Comparison of ENCODE assay signal across 4 fruit fly cellular contexts in the genomic region with DNA sequence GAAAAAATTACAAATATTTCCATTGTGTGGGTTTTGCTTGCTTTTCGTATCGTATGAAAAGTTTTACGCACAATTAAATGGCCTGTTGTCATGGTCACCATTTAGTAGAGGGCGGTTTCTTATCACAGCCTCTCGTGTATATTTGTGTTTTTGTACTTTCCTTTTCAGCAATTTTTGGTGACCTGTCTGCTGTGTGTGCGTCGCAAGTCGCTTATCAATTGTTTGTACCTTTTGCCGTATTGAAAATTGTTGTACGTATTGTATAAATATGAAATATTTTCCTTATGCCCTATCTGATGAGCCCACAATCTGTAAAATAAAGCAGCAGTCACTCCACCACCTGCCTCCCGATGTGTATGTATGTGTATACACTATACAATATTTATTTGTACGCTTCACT.
A peak's percentile ranks its signal among the peaks of the same experiment; 100 is the strongest.
TF ChIP-seq lines count a peak whose summit lies in the region.

No protein-coding gene starts in this region.

- TF ChIP-seq CTCF in whole organism, embryonic (GFP tag; optimal IDR thresholded peaks at IDR 0.05; lab: Kevin White, UChicago) = no peak

TF ChIP-seq in whole organism, embryonic, 481 proteins besides CTCF, POLR2A, EP300 and RAD21 (continues in another document):
- TF ChIP-seq exex (tag; optimal IDR thresholded peaks at IDR 0.05; lab: Kevin White, UChicago) (no peak), Doc3 (GFP tag; IDR thresholded peaks at IDR 0.05; lab: Robert Waterston, UW; ENCODE audit: partially characterized antibody) (no peak), Hmr (GFP tag; optimal IDR thresholded peaks at IDR 0.05; lab: Kevin White, UChicago) (no peak), croc (GFP tag; conservative IDR thresholded peaks at IDR 0.05; lab: Robert Waterston, UW) (no peak), CG8478 (optimal IDR thresholded peaks at IDR 0.05; lab: Kevin White, UChicago) (no peak), bsh (GFP tag; optimal IDR thresholded peaks at IDR 0.05; lab: Kevin White, UChicago) (peak in 1 of 2 experiments; percentile 3), Spps (tag; optimal IDR thresholded peaks at IDR 0.05; lab: Kevin White, UChicago) (peak; percentile 16), crc (GFP tag; optimal IDR thresholded peaks at IDR 0.05; lab: Kevin White, UChicago) (no peak), CG3281 (GFP tag; optimal IDR thresholded peaks at IDR 0.05; lab: Kevin White, UChicago) (peak; percentile 5), CG3847 (GFP tag; IDR thresholded peaks at IDR 0.05; lab: Robert Waterston, UW) (no peak), CG4730 (GFP tag; IDR thresholded peaks at IDR 0.05; lab: Robert Waterston, UW) (no peak), sens (GFP tag; lab: Kevin White, UChicago) (no peak), Med (GFP tag; lab: Kevin White, UChicago) (peak; percentile 12), C15 (GFP tag; IDR thresholded peaks at IDR 0.05; lab: Robert Waterston, UW) (no peak), Oli (tag; optimal IDR thresholded peaks at IDR 0.05; lab: Kevin White, UChicago) (no peak), phol (tag; optimal IDR thresholded peaks at IDR 0.05; lab: Kevin White, UChicago) (no peak), chm (GFP tag; IDR thresholded peaks at IDR 0.05; lab: Robert Waterston, UW) (peak; percentile 38; the same call in 1 of the 2 replicates), Tbp (GFP tag; optimal IDR thresholded peaks at IDR 0.05; lab: Kevin White, UChicago) (no peak), yki (optimal IDR thresholded peaks at IDR 0.05; lab: Kevin White, UChicago) (no peak), da (GFP tag; optimal IDR thresholded peaks at IDR 0.05; lab: Kevin White, UChicago) (no peak), CG10267 (tag; optimal IDR thresholded peaks at IDR 0.05; lab: Kevin White, UChicago) (no peak), CG14014 (GFP tag; IDR thresholded peaks at IDR 0.05; lab: Robert Waterston, UW) (no peak), unpg (GFP tag; optimal IDR thresholded peaks at IDR 0.05; lab: Kevin White, UChicago) (no peak)

TF ChIP-seq in whole organism, prepupa, 60 proteins besides CTCF, POLR2A, EP300 and RAD21:
- TF ChIP-seq Eip93F (GFP tag; optimal IDR thresholded peaks at IDR 0.05; lab: Kevin White, UChicago) = no peak
- TF ChIP-seq OdsH (GFP tag; optimal IDR thresholded peaks at IDR 0.05; lab: Kevin White, UChicago) = no peak
- no peak for TF ChIP-seq dsx (GFP tag; optimal IDR thresholded peaks at IDR 0.05; lab: Kevin White, UChicago; ENCODE audit: poor library complexity, severe bottlenecking)
- peak; percentile 13 for TF ChIP-seq CG8632 (GFP tag; optimal IDR thresholded peaks at IDR 0.05; lab: Kevin White, UChicago)
- TF ChIP-seq fkh (GFP tag; optimal IDR thresholded peaks at IDR 0.05; lab: Kevin White, UChicago) = peak; percentile 59
- no peak for TF ChIP-seq CG34406 (GFP tag; optimal IDR thresholded peaks at IDR 0.05; lab: Kevin White, UChicago)
- no peak for TF ChIP-seq Smox (GFP tag; optimal IDR thresholded peaks at IDR 0.05; lab: Kevin White, UChicago)
- TF ChIP-seq lz (GFP tag; optimal IDR thresholded peaks at IDR 0.05; lab: Kevin White, UChicago) = no peak
- TF ChIP-seq CG6163 (GFP tag; IDR thresholded peaks at IDR 0.05; lab: Robert Waterston, UW) = 0 out of 3 replicates have a peak, but pooled peaks have one; percentile 22
- TF ChIP-seq CG11902 (GFP tag; optimal IDR thresholded peaks at IDR 0.05; lab: Kevin White, UChicago) = no peak
- peak; percentile 47 for TF ChIP-seq Eip78C (GFP tag; lab: Kevin White, UChicago)
- TF ChIP-seq Lpt (GFP tag; optimal IDR thresholded peaks at IDR 0.05; lab: Kevin White, UChicago) = no peak
- TF ChIP-seq CG15336 (GFP tag; IDR thresholded peaks at IDR 0.05; lab: Robert Waterston, UW) = no peak
- TF ChIP-seq svp (GFP tag; lab: Kevin White, UChicago) = peak; percentile 92
- peak in 1 of 2 experiments; percentile 38 for TF ChIP-seq ss (GFP tag; optimal IDR thresholded peaks at IDR 0.05; lab: Kevin White, UChicago)
- TF ChIP-seq CG11294 (GFP tag; IDR thresholded peaks at IDR 0.05; lab: Robert Waterston, UW) = no peak
- TF ChIP-seq CG6792 (GFP tag; optimal IDR thresholded peaks at IDR 0.05; lab: Kevin White, UChicago) = no peak
- peak; percentile 35 for TF ChIP-seq CG9139 (GFP tag; optimal IDR thresholded peaks at IDR 0.05; lab: Kevin White, UChicago)
- no peak for TF ChIP-seq CG32006 (GFP tag; optimal IDR thresholded peaks at IDR 0.05; lab: Kevin White, UChicago)
- TF ChIP-seq acj6 (GFP tag; optimal IDR thresholded peaks at IDR 0.05; lab: Kevin White, UChicago) = no peak
- TF ChIP-seq Hr38 (GFP tag; optimal IDR thresholded peaks at IDR 0.05; lab: Kevin White, UChicago) = no peak

TF ChIP-seq in whole organism, pupa, 21 proteins besides CTCF, POLR2A, EP300 and RAD21:
- TF ChIP-seq Pif1B (GFP tag; optimal IDR thresholded peaks at IDR 0.05; lab: Kevin White, UChicago) (peak; percentile 20), CG32121 (GFP tag; IDR thresholded peaks at IDR 0.05; lab: Robert Waterston, UW) (no peak)
TF ChIP-seq in whole organism, pupa: peak in this region for 1.

TF ChIP-seq in whole organism, wandering third instar larva, 38 proteins besides CTCF, POLR2A, EP300 and RAD21:
- TF ChIP-seq dl (GFP tag; optimal IDR thresholded peaks at IDR 0.05; lab: Kevin White, UChicago; ENCODE audit: insufficient read depth in 1 of 2, partially characterized antibody in 2 of 2) = no peak
- no peak for TF ChIP-seq fru (GFP tag; optimal IDR thresholded peaks at IDR 0.05; lab: Kevin White, UChicago)
- TF ChIP-seq usp (GFP tag; optimal IDR thresholded peaks at IDR 0.05; lab: Kevin White, UChicago) = no peak
- TF ChIP-seq Rel (GFP tag; optimal IDR thresholded peaks at IDR 0.05; lab: Kevin White, UChicago) = no peak
- TF ChIP-seq Rel (tag; optimal IDR thresholded peaks at IDR 0.05; lab: Kevin White, UChicago) = peak; percentile 10
- TF ChIP-seq CG9705 (GFP tag; optimal IDR thresholded peaks at IDR 0.05; lab: Kevin White, UChicago) = no peak
- TF ChIP-seq HLH106 (tag; optimal IDR thresholded peaks at IDR 0.05; lab: Kevin White, UChicago) = no peak
